Worm (Caenorhabditis elegans) whole organism, L3 larva: Measurements from ENCODE around the gene gnrr-2.
A peak's percentile ranks its signal among the peaks of the same experiment; 100 is the strongest.

Experiments used
- R02D3.7 ChIP-seq: fragments of 150-350 bp; optimal IDR thresholded peaks from 2 replicates; lab custom pipeline; 2014; ENCODE audit warnings: missing biosample characterization, missing genetic modification characterization
- ZK546.5 ChIP-seq: sonication (generic microtip); optimal IDR thresholded peaks from 2 replicates; lab custom pipeline; 2017; ENCODE audit warnings: missing biosample characterization, missing genetic modification characterization
- aly-2 ChIP-seq: fragments of 150-350 bp; optimal IDR thresholded peaks from 2 replicates; lab custom pipeline; 2014; ENCODE audit warnings: missing biosample characterization, missing genetic modification characterization
- ama-1 ChIP-seq: fragments of 150-350 bp; optimal IDR thresholded peaks from 2 replicates; lab custom pipeline; 2018
- ceh-16 ChIP-seq: sonication (generic microtip); optimal IDR thresholded peaks from 2 replicates; lab custom pipeline; 2017; ENCODE audit warnings: missing biosample characterization, missing genetic modification characterization
- ceh-28 ChIP-seq: fragments of 150-350 bp; optimal IDR thresholded peaks from 2 replicates; lab custom pipeline; 2014; ENCODE audit warnings: missing biosample characterization, missing genetic modification reagents, missing genetic modification characterization
- ceh-82 ChIP-seq: fragments of 150-350 bp; optimal IDR thresholded peaks from 2 replicates; lab custom pipeline; 2014; ENCODE audit warnings: missing biosample characterization, missing genetic modification characterization
- ceh-9 ChIP-seq: sonication (generic microtip); optimal IDR thresholded peaks from 2 replicates; lab custom pipeline; 2018; ENCODE audit warnings: missing biosample characterization, missing genetic modification characterization
- daf-12 ChIP-seq: fragments of 150-350 bp; optimal IDR thresholded peaks from 2 replicates; lab custom pipeline; 2014; ENCODE audit warnings: missing biosample characterization, missing genetic modification reagents, missing genetic modification characterization
- egl-27 ChIP-seq: sonication (generic microtip); optimal IDR thresholded peaks from 4 replicates; lab custom pipeline; 2017; ENCODE audit warnings: missing biosample characterization, missing genetic modification reagents, missing genetic modification characterization
- egl-5 ChIP-seq: fragments of 150-350 bp; optimal IDR thresholded peaks from 2 replicates; lab custom pipeline; 2017; ENCODE audit warnings: missing biosample characterization, missing genetic modification reagents, missing genetic modification characterization, inconsistent platforms
- elt-1 ChIP-seq: fragments of 150-350 bp; optimal IDR thresholded peaks from 2 replicates; lab custom pipeline; 2014; ENCODE audit warnings: missing biosample characterization, missing genetic modification characterization
- elt-2 ChIP-seq: sonication (generic microtip); optimal IDR thresholded peaks from 2 replicates; lab custom pipeline; 2016; ENCODE audit warnings: missing genetic modification reagents, mild to moderate bottlenecking, missing genetic modification characterization, missing compliant biosample characterization
- elt-3 ChIP-seq, 3 experiments: fragments of 150-350 bp in 1 of 3; sonication (generic microtip) in 2 of 3; optimal IDR thresholded peaks; 2 replicates in 2 of 3; 4 replicates in 1 of 3; lab custom pipeline; 2014 to 2017; ENCODE audit warnings: missing biosample characterization in 3 of 3, missing genetic modification characterization in 3 of 3
- eor-1 ChIP-seq, 2 experiments: fragments of 150-350 bp; optimal IDR thresholded peaks; 2 replicates each; lab custom pipeline; 2014 to 2018; ENCODE audit warnings: missing biosample characterization in 2 of 2, missing genetic modification characterization in 2 of 2
- fkh-10 ChIP-seq: sonication (generic microtip); optimal IDR thresholded peaks from 2 replicates; lab custom pipeline; 2017; ENCODE audit warnings: missing biosample characterization, missing genetic modification reagents, missing genetic modification characterization
- fkh-2 ChIP-seq: fragments of 150-350 bp; optimal IDR thresholded peaks from 2 replicates; lab custom pipeline; 2014; ENCODE audit warnings: missing biosample characterization, missing genetic modification reagents, missing genetic modification characterization
- fos-1 ChIP-seq: fragments of 150-350 bp; optimal IDR thresholded peaks from 2 replicates; lab custom pipeline; 2014; ENCODE audit warnings: missing biosample characterization, missing genetic modification characterization
- hmg-11 ChIP-seq: sonication (generic microtip); optimal IDR thresholded peaks from 2 replicates; lab custom pipeline; 2016; ENCODE audit warnings: missing genetic modification characterization, missing compliant biosample characterization
- jun-1 ChIP-seq: fragments of 150-350 bp; optimal IDR thresholded peaks from 2 replicates; lab custom pipeline; 2014; ENCODE audit warnings: missing biosample characterization, missing genetic modification reagents, missing genetic modification characterization
- lin-15B ChIP-seq: fragments of 150-350 bp; optimal IDR thresholded peaks from 2 replicates; lab custom pipeline; 2014; ENCODE audit warnings: missing biosample characterization, missing genetic modification characterization
- lin-39 ChIP-seq: fragments of 150-350 bp; optimal IDR thresholded peaks from 2 replicates; lab custom pipeline; 2018; ENCODE audit warnings: missing biosample characterization, missing genetic modification reagents, missing genetic modification characterization
- lsy-12 ChIP-seq: sonication (generic microtip); optimal IDR thresholded peaks from 2 replicates; lab custom pipeline; 2016; ENCODE audit warnings: mild to moderate bottlenecking, missing genetic modification characterization, missing compliant biosample characterization
- mdl-1 ChIP-seq: fragments of 150-350 bp; optimal IDR thresholded peaks from 2 replicates; lab custom pipeline; 2014; ENCODE audit warnings: missing biosample characterization, missing genetic modification characterization
- mml-1 ChIP-seq: fragments of 150-350 bp; sonication (generic microtip); optimal IDR thresholded peaks from 3 replicates; lab custom pipeline; 2014; ENCODE audit warnings: missing biosample characterization, missing genetic modification characterization
- nfya-1 ChIP-seq: sonication (generic microtip); optimal IDR thresholded peaks from 2 replicates; lab custom pipeline; 2017; ENCODE audit warnings: missing genetic modification characterization, mild to moderate bottlenecking, missing compliant biosample characterization, antibody characterized with exemption, moderate library complexity; ENCODE audit not compliant: insufficient read depth
- nhr-11 ChIP-seq: fragments of 150-350 bp; optimal IDR thresholded peaks from 2 replicates; lab custom pipeline; 2014; ENCODE audit warnings: missing biosample characterization, missing genetic modification characterization
- nhr-12 ChIP-seq: fragments of 150-350 bp; optimal IDR thresholded peaks from 2 replicates; lab custom pipeline; 2014; ENCODE audit warnings: missing biosample characterization, missing genetic modification characterization
- nhr-23 ChIP-seq: fragments of 150-350 bp; optimal IDR thresholded peaks from 2 replicates; lab custom pipeline; 2014; ENCODE audit warnings: missing biosample characterization, missing genetic modification reagents, missing genetic modification characterization
- nhr-237 ChIP-seq: fragments of 150-350 bp; optimal IDR thresholded peaks from 2 replicates; lab custom pipeline; 2014; ENCODE audit warnings: missing biosample characterization, missing genetic modification characterization
- nhr-25 ChIP-seq: sonication (generic microtip); optimal IDR thresholded peaks from 2 replicates; lab custom pipeline; 2017; ENCODE audit warnings: missing biosample characterization, missing genetic modification characterization
- nhr-28 ChIP-seq: fragments of 150-350 bp; optimal IDR thresholded peaks from 2 replicates; lab custom pipeline; 2014; ENCODE audit warnings: missing biosample characterization, missing genetic modification characterization
- nhr-43 ChIP-seq: sonication (generic microtip); optimal IDR thresholded peaks from 2 replicates; lab custom pipeline; 2016; ENCODE audit warnings: mild to moderate bottlenecking, missing genetic modification characterization, missing compliant biosample characterization; ENCODE audit not compliant: poor library complexity, severe bottlenecking
- nhr-67 ChIP-seq: fragments of 150-350 bp; optimal IDR thresholded peaks from 2 replicates; lab custom pipeline; 2014; ENCODE audit warnings: missing biosample characterization, missing genetic modification characterization
- nhr-76 ChIP-seq: fragments of 150-350 bp; sonication (generic microtip); optimal IDR thresholded peaks from 5 replicates; lab custom pipeline; 2014; ENCODE audit warnings: missing biosample characterization, missing genetic modification characterization
- nhr-77 ChIP-seq: fragments of 150-350 bp; optimal IDR thresholded peaks from 2 replicates; lab custom pipeline; 2014; ENCODE audit warnings: missing biosample characterization, missing genetic modification characterization
- pha-4 ChIP-seq: fragments of 150-350 bp; optimal IDR thresholded peaks from 2 replicates; lab custom pipeline; 2014; ENCODE audit warnings: missing biosample characterization, missing genetic modification reagents, missing genetic modification characterization
- pqm-1 ChIP-seq: fragments of 150-350 bp; optimal IDR thresholded peaks from 2 replicates; lab custom pipeline; 2017; ENCODE audit warnings: missing biosample characterization, missing genetic modification characterization, inconsistent platforms
- sea-2 ChIP-seq: fragments of 150-350 bp; sonication (generic microtip); optimal IDR thresholded peaks from 4 replicates; lab custom pipeline; 2014; ENCODE audit warnings: missing biosample characterization, missing genetic modification reagents, missing genetic modification characterization
- skn-1 ChIP-seq: fragments of 150-350 bp; optimal IDR thresholded peaks from 2 replicates; lab custom pipeline; 2014; ENCODE audit warnings: missing biosample characterization, missing genetic modification characterization
- snpc-4 ChIP-seq: fragments of 150-350 bp; optimal IDR thresholded peaks from 2 replicates; lab custom pipeline; 2014; ENCODE audit warnings: missing biosample characterization, missing genetic modification characterization
- tbx-2 ChIP-seq: sonication (generic microtip); optimal IDR thresholded peaks from 2 replicates; lab custom pipeline; 2016; ENCODE audit warnings: mild to moderate bottlenecking, missing genetic modification characterization, missing compliant biosample characterization
- unc-39 ChIP-seq: sonication (generic microtip); optimal IDR thresholded peaks from 4 replicates; lab custom pipeline; 2017; ENCODE audit warnings: missing biosample characterization, missing genetic modification characterization
- unc-62 ChIP-seq: fragments of 150-350 bp; sonication (generic microtip); optimal IDR thresholded peaks from 4 replicates; lab custom pipeline; 2014; ENCODE audit warnings: missing biosample characterization, missing genetic modification reagents, missing genetic modification characterization
- zag-1 ChIP-seq: fragments of 150-350 bp; optimal IDR thresholded peaks from 2 replicates; lab custom pipeline; 2014; ENCODE audit warnings: missing biosample characterization, missing genetic modification characterization
- ztf-11 ChIP-seq: fragments of 150-350 bp; optimal IDR thresholded peaks from 2 replicates; lab custom pipeline; 2014; ENCODE audit warnings: missing biosample characterization, missing genetic modification characterization
- ztf-4 ChIP-seq: fragments of 150-350 bp; optimal IDR thresholded peaks from 2 replicates; lab custom pipeline; 2014; ENCODE audit warnings: missing biosample characterization, missing genetic modification characterization

Gene gnrr-2

DNA sequence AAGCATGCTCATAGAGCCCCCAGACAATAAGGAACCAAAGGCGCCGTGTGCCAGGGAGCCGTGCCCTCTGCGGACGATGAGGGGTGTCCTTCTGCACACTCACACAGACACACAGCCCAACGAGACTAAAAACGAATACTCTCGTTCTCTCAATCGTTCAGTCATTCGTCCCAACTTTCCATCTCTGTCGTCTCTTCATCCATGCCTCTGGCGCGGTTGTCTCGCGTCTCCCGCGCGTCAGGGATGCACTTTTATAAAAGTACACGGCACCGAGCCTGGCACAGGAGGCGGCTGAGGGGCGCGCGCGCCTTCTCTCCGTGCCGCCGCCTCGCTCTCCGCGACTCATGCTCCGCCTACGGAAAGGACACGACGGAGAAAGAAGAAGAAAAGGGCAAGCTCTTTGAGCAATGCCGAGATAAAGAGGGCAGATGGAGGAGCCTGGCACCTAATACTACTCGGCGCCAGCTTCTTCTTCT, 42.3 kb upstream of the gnrr-2 start:
- TF ChIP-seq fos-1 (tag; lab: Kevin White, UChicago) (peak; percentile 82), pha-4 (tag; lab: Kevin White, UChicago) (no peak), nhr-23 (peak; percentile 90), pqm-1 (tag; lab: Kevin White, UChicago) (peak; percentile 39), elt-2 (tag; lab: Kevin White, UChicago) (peak; percentile 32), daf-12 (tag; lab: Kevin White, UChicago) (peak; percentile 99), nhr-25 (tag; lab: Kevin White, UChicago) (peak; percentile 77), ceh-9 (no peak), nhr-77 (tag; lab: Kevin White, UChicago) (no peak), ZK546.5 (tag; lab: Kevin White, UChicago) (no peak), elt-1 (tag; lab: Kevin White, UChicago) (peak; percentile 22), jun-1 (tag; lab: Kevin White, UChicago) (peak; percentile 15), nhr-11 (tag; lab: Kevin White, UChicago) (no peak), nhr-43 (tag; lab: Kevin White, UChicago) (peak; percentile 74), zag-1 (tag; lab: Kevin White, UChicago) (peak; percentile 65), skn-1 (peak; percentile 63), aly-2 (tag; lab: Kevin White, UChicago) (no peak), nhr-12 (tag; lab: Kevin White, UChicago) (no peak), ceh-16 (tag; lab: Kevin White, UChicago) (no peak), elt-3 (tag; optimal IDR thresholded peaks at IDR 0.05; lab: Kevin White, UChicago) (no peak), nhr-28 (no peak), ama-1 (lab: Kevin White, UChicago) (no peak), nhr-237 (tag; lab: Kevin White, UChicago) (no peak), unc-39 (tag; lab: Kevin White, UChicago) (no peak), fkh-10 (GFP tag; lab: Kevin White, UChicago) (no peak), hmg-11 (tag; lab: Kevin White, UChicago) (peak; percentile 83), fkh-2 (tag; lab: Kevin White, UChicago) (peak; percentile 63), egl-5 (no peak), unc-62 (GFP tag; lab: Kevin White, UChicago) (peak; percentile 85), nhr-67 (tag; lab: Kevin White, UChicago) (no peak), sea-2 (no peak), egl-27 (tag; lab: Kevin White, UChicago) (no peak), lin-39 (tag; lab: Kevin White, UChicago) (peak; percentile 82), ceh-82 (peak; percentile 72), nfya-1 (tag; lab: Kevin White, UChicago) (peak; percentile 95), mdl-1 (tag; lab: Kevin White, UChicago) (peak; percentile 70), mml-1 (tag; lab: Kevin White, UChicago) (no peak), tbx-2 (tag; lab: Kevin White, UChicago) (peak; percentile 88), snpc-4 (tag; lab: Kevin White, UChicago) (peak; percentile 44), lin-15B (tag; lab: Kevin White, UChicago) (peak; percentile 24), nhr-76 (tag; lab: Kevin White, UChicago) (no peak), ztf-11 (peak; percentile 38), eor-1 (tag; optimal IDR thresholded peaks at IDR 0.05; lab: Kevin White, UChicago) (no peak), ztf-4 (tag; lab: Kevin White, UChicago) (no peak), lsy-12 (tag; lab: Kevin White, UChicago) (peak; percentile 86), ceh-28 (tag; lab: Kevin White, UChicago) (peak; percentile 72), R02D3.7 (tag; lab: Kevin White, UChicago) (peak; percentile 52)
- TF ChIP-seq, all 47 proteins: peak for 25
